Fruit fly (Drosophila melanogaster) whole organism, embryonic: ENCODE measurements around the gene RpL28.

Experiments used
- Bgb ChIP-seq: fragments of 200-800 bp; sonication (Bioruptor generic); IDR thresholded peaks from 2 replicates; pipeline ENCODE4 v1.3.6; 2022; ENCODE audit warnings: missing biosample characterization, missing genetic modification characterization; ENCODE audit not compliant: partially characterized antibody
- BtbVII ChIP-seq: fragments of 200-800 bp; sonication (Bioruptor generic); optimal IDR thresholded peaks from 3 replicates; lab custom pipeline; 2017; ENCODE audit warnings: missing biosample characterization, mild to moderate bottlenecking, missing genetic modification characterization
- CG10274 ChIP-seq: fragments of 200-800 bp; sonication (Bioruptor generic); optimal IDR thresholded peaks from 3 replicates; lab custom pipeline; 2017; ENCODE audit warnings: missing biosample characterization, mild to moderate bottlenecking, missing genetic modification characterization
- CG10366 ChIP-seq: fragments of 200-800 bp; sonication (Bioruptor generic); IDR thresholded peaks from 2 replicates; pipeline ENCODE4 v1.3.6; 2022; ENCODE audit warnings: missing biosample characterization, missing genetic modification characterization
- CG10654 ChIP-seq: fragments of 200-800 bp; sonication (Bioruptor generic); optimal IDR thresholded peaks from 2 replicates; lab custom pipeline; 2016; ENCODE audit warnings: missing biosample characterization, missing genetic modification characterization
- CG10959 ChIP-seq: fragments of 200-800 bp; sonication (Bioruptor generic); IDR thresholded peaks from 2 replicates; pipeline ENCODE4 v1.3.6; 2022; ENCODE audit warnings: missing biosample characterization, missing genetic modification characterization
- CG11723 ChIP-seq: fragments of 200-800 bp; sonication (Bioruptor generic); optimal IDR thresholded peaks from 2 replicates; lab custom pipeline; 2017; ENCODE audit warnings: missing biosample characterization, mild to moderate bottlenecking, missing genetic modification characterization
- CG12155 ChIP-seq: fragments of 200-800 bp; sonication (Bioruptor generic); optimal IDR thresholded peaks from 3 replicates; lab custom pipeline; 2016; ENCODE audit warnings: missing biosample characterization, missing genetic modification characterization
- CG12299 ChIP-seq: fragments of 200-800 bp; sonication (Bioruptor generic); optimal IDR thresholded peaks from 2 replicates; lab custom pipeline; 2018; ENCODE audit warnings: missing biosample characterization, mild to moderate bottlenecking, missing genetic modification characterization
- CG13894 ChIP-seq: fragments of 200-800 bp; sonication (Bioruptor generic); optimal IDR thresholded peaks from 3 replicates; lab custom pipeline; 2018; ENCODE audit warnings: missing biosample characterization, mild to moderate bottlenecking, missing genetic modification characterization, moderate library complexity
- CG15514 ChIP-seq: fragments of 200-800 bp; sonication (Bioruptor generic); optimal IDR thresholded peaks from 3 replicates; lab custom pipeline; 2017; ENCODE audit warnings: missing biosample characterization, missing genetic modification characterization, mild to moderate bottlenecking, moderate library complexity, missing genetic modification reagents
- CG2712 ChIP-seq: fragments of 200-800 bp; optimal IDR thresholded peaks from 3 replicates; lab custom pipeline; 2019; ENCODE audit warnings: missing biosample characterization, mild to moderate bottlenecking, missing genetic modification characterization, moderate library complexity
- CG32772 ChIP-seq: fragments of 200-800 bp; sonication (Bioruptor generic); IDR thresholded peaks from 2 replicates; pipeline ENCODE4 v1.3.6; 2022; ENCODE audit warnings: missing biosample characterization, missing genetic modification characterization
- CG3407 ChIP-seq: fragments of 200-800 bp; sonication (Bioruptor generic); optimal IDR thresholded peaks from 2 replicates; lab custom pipeline; 2018; ENCODE audit warnings: missing biosample characterization, mild to moderate bottlenecking, missing genetic modification characterization
- CG42726 ChIP-seq: fragments of 200-800 bp; sonication (Bioruptor generic); IDR thresholded peaks from 2 replicates; pipeline ENCODE4 v1.3.6; 2022; ENCODE audit warnings: missing biosample characterization, missing genetic modification characterization; ENCODE audit not compliant: partially characterized antibody
- CG4328 ChIP-seq: fragments of 200-800 bp; sonication (Bioruptor generic); optimal IDR thresholded peaks from 3 replicates; lab custom pipeline; 2017; ENCODE audit warnings: missing biosample characterization, missing genetic modification reagents, missing genetic modification characterization
- CG5180 ChIP-seq: fragments of 200-800 bp; sonication (Bioruptor generic); optimal IDR thresholded peaks from 3 replicates; lab custom pipeline; 2017; ENCODE audit warnings: missing biosample characterization, missing genetic modification characterization, mild to moderate bottlenecking, moderate library complexity, missing genetic modification reagents
- CG6689 ChIP-seq: fragments of 200-800 bp; sonication (Bioruptor generic); IDR thresholded peaks from 2 replicates; pipeline ENCODE4 v1.3.6; 2022; ENCODE audit warnings: missing biosample characterization, missing genetic modification characterization
- CG7928 ChIP-seq: fragments of 200-800 bp; sonication (Bioruptor generic); optimal IDR thresholded peaks from 2 replicates; lab custom pipeline; 2017; ENCODE audit warnings: missing biosample characterization, mild to moderate bottlenecking, missing genetic modification characterization
- CTCF ChIP-seq: fragments of 200-800 bp; sonication (Bioruptor generic); optimal IDR thresholded peaks from 2 replicates; lab custom pipeline; 2017; ENCODE audit warnings: missing biosample characterization, mild to moderate bottlenecking, missing genetic modification characterization, moderate library complexity
- Dfd ChIP-seq, 2 experiments: fragments of >200 bp; optimal IDR thresholded peaks; 2 replicates each; lab custom pipeline; 2017; ENCODE audit warnings: missing biosample characterization in 2 of 2, missing genetic modification characterization in 2 of 2
- Dref ChIP-seq: fragments of 200-800 bp; sonication (Bioruptor generic); IDR thresholded peaks from 2 replicates; pipeline ENCODE4 v1.3.6; 2022; ENCODE audit warnings: missing biosample characterization, missing genetic modification characterization
- Fer3 ChIP-seq: fragments of 200-800 bp; sonication (Bioruptor generic); optimal IDR thresholded peaks from 2 replicates; lab custom pipeline; 2018; ENCODE audit warnings: missing biosample characterization, mild to moderate bottlenecking, missing genetic modification characterization, moderate library complexity
- Hmx ChIP-seq: fragments of 200-800 bp; sonication (Bioruptor generic); optimal IDR thresholded peaks from 2 replicates; lab custom pipeline; 2016; ENCODE audit warnings: missing biosample characterization, missing genetic modification characterization
- Mes4 ChIP-seq: fragments of 200-800 bp; sonication (Bioruptor generic); optimal IDR thresholded peaks from 2 replicates; lab custom pipeline; 2016; ENCODE audit warnings: missing biosample characterization, missing genetic modification characterization
- Myb ChIP-seq: fragments of 200-800 bp; sonication (Bioruptor generic); optimal IDR thresholded peaks from 2 replicates; lab custom pipeline; 2016; ENCODE audit warnings: missing biosample characterization, missing genetic modification characterization
- NK7.1 ChIP-seq: fragments of 200-800 bp; sonication (Bioruptor generic); optimal IDR thresholded peaks from 3 replicates; lab custom pipeline; 2016; ENCODE audit warnings: missing biosample characterization, missing genetic modification characterization
- Side ChIP-seq: fragments of 200-800 bp; sonication (Bioruptor generic); optimal IDR thresholded peaks from 2 replicates; lab custom pipeline; 2016; ENCODE audit warnings: missing biosample characterization, missing genetic modification characterization
- Trl ChIP-seq, 3 experiments: fragments of >200 bp in 2 of 3; fragments of 200-800 bp in 1 of 3; sonication (Bioruptor generic) in 1 of 3; optimal IDR thresholded peaks; 2 replicates in 1 of 3; 3 replicates in 2 of 3; lab custom pipeline; 2016 to 2017; ENCODE audit warnings: missing biosample characterization in 1 of 3, missing genetic modification characterization in 1 of 3
- ash1 ChIP-seq: fragments of 200-800 bp; sonication (Bioruptor generic); optimal IDR thresholded peaks from 2 replicates; lab custom pipeline; 2018; ENCODE audit warnings: missing biosample characterization, mild to moderate bottlenecking, missing genetic modification characterization
- bigmax ChIP-seq: fragments of 200-800 bp; sonication (Bioruptor generic); optimal IDR thresholded peaks from 2 replicates; lab custom pipeline; 2018; ENCODE audit warnings: missing biosample characterization, mild to moderate bottlenecking, missing genetic modification characterization
- chinmo ChIP-seq: fragments of 200-800 bp; sonication (Bioruptor generic); IDR thresholded peaks from 4 replicates; pipeline ENCODE4 v1.3.6; 2022; ENCODE audit warnings: missing biosample characterization, missing genetic modification characterization; ENCODE audit not compliant: partially characterized antibody
- corto ChIP-seq: fragments of 200-800 bp; sonication (Bioruptor generic); optimal IDR thresholded peaks from 2 replicates; lab custom pipeline; 2016; ENCODE audit warnings: missing biosample characterization, mild to moderate bottlenecking, missing genetic modification characterization, moderate library complexity
- crol ChIP-seq: fragments of 200-800 bp; sonication (Bioruptor generic); IDR thresholded peaks from 2 replicates; pipeline ENCODE4 v1.3.6; 2022; ENCODE audit warnings: missing biosample characterization, missing genetic modification characterization
- dmrt99B ChIP-seq: fragments of 200-800 bp; sonication (Bioruptor generic); optimal IDR thresholded peaks from 2 replicates; lab custom pipeline; 2018; ENCODE audit warnings: missing biosample characterization, mild to moderate bottlenecking, missing genetic modification characterization, moderate library complexity
- exex ChIP-seq: fragments of 200-800 bp; sonication (Bioruptor generic); optimal IDR thresholded peaks from 4 replicates; lab custom pipeline; 2018; ENCODE audit warnings: missing biosample characterization, mild to moderate bottlenecking, missing genetic modification characterization, moderate library complexity
- jing ChIP-seq: fragments of 200-800 bp; sonication (Bioruptor generic); optimal IDR thresholded peaks from 2 replicates; lab custom pipeline; 2018; ENCODE audit warnings: missing biosample characterization, mild to moderate bottlenecking, missing genetic modification characterization
- nau ChIP-seq: fragments of 200-800 bp; sonication (Bioruptor generic); optimal IDR thresholded peaks from 3 replicates; lab custom pipeline; 2017; ENCODE audit warnings: missing biosample characterization, mild to moderate bottlenecking, missing genetic modification characterization, missing genetic modification reagents
- nmo ChIP-seq: fragments of 200-800 bp; sonication (Bioruptor generic); optimal IDR thresholded peaks from 2 replicates; lab custom pipeline; 2018; ENCODE audit warnings: missing biosample characterization, mild to moderate bottlenecking, missing genetic modification characterization, moderate library complexity
- org-1 ChIP-seq: fragments of 200-800 bp; sonication (Bioruptor generic); optimal IDR thresholded peaks from 2 replicates; lab custom pipeline; 2017; ENCODE audit warnings: missing biosample characterization, missing genetic modification characterization
- pum ChIP-seq: fragments of 200-800 bp; sonication (Bioruptor generic); optimal IDR thresholded peaks from 2 replicates; lab custom pipeline; 2016; ENCODE audit warnings: missing biosample characterization, missing genetic modification characterization
- sisA ChIP-seq: fragments of 200-800 bp; sonication (Bioruptor generic); IDR thresholded peaks from 2 replicates; pipeline ENCODE4 v1.3.6; 2022; ENCODE audit warnings: missing biosample characterization, missing genetic modification characterization
- tll ChIP-seq, 2 experiments: fragments of 200-800 bp in 1 of 2; fragments of >200 bp in 1 of 2; sonication (Bioruptor generic) in 1 of 2; optimal IDR thresholded peaks; 2 replicates each; lab custom pipeline; 2017 to 2019; ENCODE audit warnings: missing biosample characterization in 2 of 2, missing genetic modification characterization in 2 of 2, mild to moderate bottlenecking in 1 of 2, moderate library complexity in 1 of 2
- z ChIP-seq: fragments of 200-800 bp; sonication (Bioruptor generic); IDR thresholded peaks from 3 replicates; pipeline ENCODE4 v1.3.6; 2022; ENCODE audit warnings: missing biosample characterization, missing genetic modification characterization

Gene RpL28

DNA sequence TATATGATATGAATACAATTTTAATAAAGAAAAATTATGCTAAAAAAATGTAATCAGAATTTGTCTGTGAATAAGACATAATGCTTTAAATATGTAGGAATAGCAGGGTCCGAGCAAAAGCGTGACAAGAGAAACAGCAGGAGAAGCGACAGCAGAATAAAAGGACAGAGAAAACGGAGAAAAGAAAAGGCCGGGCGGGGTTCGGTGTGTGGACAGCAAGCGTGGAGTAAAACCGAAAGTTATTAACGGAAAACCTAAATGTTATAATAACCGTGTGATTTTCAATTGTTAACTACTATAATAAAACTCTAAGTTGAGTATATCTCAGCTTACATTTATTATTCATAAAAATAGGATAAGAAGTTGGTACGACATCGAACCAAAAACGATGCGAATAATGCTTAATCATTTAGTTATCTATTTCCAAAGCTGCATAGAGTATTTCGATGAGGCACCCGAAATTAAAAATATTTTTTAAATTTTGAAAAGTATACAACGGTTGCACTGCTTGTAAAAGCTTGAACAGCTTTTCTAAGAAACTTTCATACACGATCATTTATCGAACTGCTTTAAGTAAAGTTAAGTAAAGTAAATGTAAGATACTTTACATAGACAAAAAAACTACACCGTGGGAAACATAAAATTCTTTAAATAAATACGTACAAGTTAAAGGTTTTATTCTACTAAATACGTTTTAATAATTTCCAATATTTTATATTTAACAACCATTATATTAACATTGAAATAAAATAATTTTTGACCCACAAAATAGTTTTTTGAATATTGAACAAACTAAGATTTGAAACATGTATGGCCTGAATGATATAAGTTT, 29.1 kb upstream of the RpL28 start (continued):
- TF ChIP-seq CG15514 (GFP tag; lab: Kevin White, UChicago) = peak; percentile 23
- TF ChIP-seq CG13894 (tag; lab: Kevin White, UChicago) = no peak
- TF ChIP-seq CG10959 (GFP tag; lab: Robert Waterston, UW) = no peak
- no peak for TF ChIP-seq CG12155 (GFP tag; lab: Kevin White, UChicago)
- TF ChIP-seq CG42726 (GFP tag; lab: Robert Waterston, UW) = no peak
- no peak for TF ChIP-seq CG10654
- no peak for TF ChIP-seq CG6689 (GFP tag; lab: Robert Waterston, UW)
- TF ChIP-seq Dref (GFP tag; lab: Robert Waterston, UW) = peak; percentile 49
- no peak for TF ChIP-seq crol (GFP tag; lab: Robert Waterston, UW)
- TF ChIP-seq CG2712 = peak; percentile 22
- no peak for TF ChIP-seq Fer3
- TF ChIP-seq CG4328 = no peak
- TF ChIP-seq pum = no peak
- TF ChIP-seq CTCF (GFP tag; lab: Kevin White, UChicago) = peak; percentile 66
- peak; percentile 94 for TF ChIP-seq Myb
- TF ChIP-seq z (GFP tag; lab: Robert Waterston, UW) = no peak
- no peak for TF ChIP-seq CG10274 (GFP tag; lab: Kevin White, UChicago)
- TF ChIP-seq Hmx (GFP tag; lab: Kevin White, UChicago) = no peak
- no peak for TF ChIP-seq sisA (GFP tag; lab: Robert Waterston, UW)
- TF ChIP-seq BtbVII (GFP tag; lab: Kevin White, UChicago) = no peak
- no peak for TF ChIP-seq jing (GFP tag; lab: Kevin White, UChicago)
- TF ChIP-seq Side = no peak
- 0 out of 2 replicates have a peak, but pooled peaks have one; percentile 47 for TF ChIP-seq Bgb (GFP tag; lab: Robert Waterston, UW)
- TF ChIP-seq nmo (GFP tag; lab: Kevin White, UChicago) = peak; percentile 3
- TF ChIP-seq CG32772 (GFP tag; lab: Robert Waterston, UW) = no peak
- no peak for TF ChIP-seq nau (GFP tag; lab: Kevin White, UChicago)
- no peak for TF ChIP-seq bigmax (GFP tag; lab: Kevin White, UChicago)
- peak; percentile 0 for TF ChIP-seq dmrt99B

- TF ChIP-seq corto (GFP tag; lab: Kevin White, UChicago) = peak; percentile 37
- TF ChIP-seq dmrt99B = no peak
- TF ChIP-seq exex (tag; lab: Kevin White, UChicago) = peak; percentile 7
Observed at dm6 chr3L:3250922-3251658, 28.3 kb upstream of the RpL28 start.

DNA sequence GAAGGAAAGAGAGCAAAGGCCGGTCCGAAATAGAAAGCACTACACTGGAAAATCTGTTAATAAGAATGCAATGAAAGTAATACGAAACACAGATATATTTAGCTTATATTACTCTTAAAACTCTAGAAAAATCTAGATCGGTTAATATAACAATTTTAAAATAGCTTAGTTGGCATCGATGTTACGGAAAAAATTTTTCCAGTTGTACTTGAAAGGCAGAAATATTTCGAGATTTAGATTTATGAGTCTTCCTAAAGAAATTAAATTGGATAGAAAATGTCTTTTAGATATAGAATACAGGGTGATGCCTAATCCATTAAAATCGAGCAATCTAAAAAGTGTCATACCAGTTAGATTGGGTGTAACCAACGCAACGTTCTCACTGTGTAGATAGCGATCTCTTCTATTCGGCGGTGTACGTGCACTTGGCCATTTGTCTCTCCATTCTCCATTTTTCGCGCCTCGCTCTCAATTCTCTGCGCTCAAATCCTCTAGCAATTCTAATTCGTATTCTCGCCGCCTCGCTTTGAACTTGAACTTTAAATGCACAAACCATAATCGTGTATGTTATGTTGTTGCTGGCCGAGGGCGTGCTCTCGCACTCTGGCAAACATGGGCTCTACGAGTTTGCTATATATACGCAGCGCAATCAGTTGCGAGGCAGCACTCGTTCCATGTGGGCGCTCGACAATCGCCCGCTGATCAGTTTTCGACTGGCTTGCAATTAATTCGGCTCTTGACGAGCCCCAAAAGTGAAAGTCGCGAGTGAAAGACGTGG, 27.4 kb upstream of the RpL28 start:
- peak; percentile 73 to 89 for TF ChIP-seq Trl (optimal IDR thresholded peaks at IDR 0.05; lab: Kevin White, UChicago)
- peak; percentile 87 for TF ChIP-seq Trl (GFP tag; optimal IDR thresholded peaks at IDR 0.05; lab: Kevin White, UChicago)
- peak; percentile 88 for TF ChIP-seq CG3407 (GFP tag; lab: Kevin White, UChicago)
- TF ChIP-seq CG11723 (GFP tag; lab: Kevin White, UChicago) = peak; percentile 96
- TF ChIP-seq CG10366 (GFP tag; lab: Robert Waterston, UW) = peak; percentile 82; the same call in 1 of the 2 replicates
- TF ChIP-seq tll (GFP tag; optimal IDR thresholded peaks at IDR 0.05; lab: Kevin White, UChicago) = peak; percentile 17 to 26
- peak; percentile 96 for TF ChIP-seq Mes4
- TF ChIP-seq CG5180 (GFP tag; lab: Kevin White, UChicago) = peak; percentile 81
- TF ChIP-seq NK7.1 (GFP tag; lab: Kevin White, UChicago) = peak; percentile 91
- peak; percentile 74 for TF ChIP-seq CG7928 (GFP tag; lab: Kevin White, UChicago)
- peak; percentile 99 for TF ChIP-seq chinmo (GFP tag; lab: Robert Waterston, UW)
- TF ChIP-seq Dfd (GFP tag; optimal IDR thresholded peaks at IDR 0.05; lab: Kevin White, UChicago) = peak in 1 of 2 experiments; percentile 78
- no peak for TF ChIP-seq ash1 (GFP tag; lab: Kevin White, UChicago)
- peak; percentile 78 for TF ChIP-seq CG12299
- peak; percentile 93 for TF ChIP-seq org-1 (GFP tag; lab: Kevin White, UChicago)
